Fruit fly (Drosophila melanogaster) whole organism, adult: ENCODE measurements around the gene sisA.

Experiments used
- CG11617 ChIP-seq: fragments of 200-800 bp; sonication (Bioruptor generic); optimal IDR thresholded peaks from 2 replicates; lab custom pipeline; 2017; ENCODE audit warnings: mild to moderate bottlenecking, missing biosample characterization, missing genetic modification reagents, missing genetic modification characterization
- CG1620 ChIP-seq: fragments of 200-800 bp; sonication (Bioruptor generic); optimal IDR thresholded peaks from 2 replicates; lab custom pipeline; 2016; ENCODE audit warnings: missing biosample characterization, missing genetic modification characterization
- CG33017 ChIP-seq: fragments of 200-800 bp; sonication (Bioruptor generic); optimal IDR thresholded peaks from 2 replicates; lab custom pipeline; 2018; ENCODE audit warnings: missing biosample characterization, mild to moderate bottlenecking, missing genetic modification characterization, moderate library complexity
- CG7045 ChIP-seq: fragments of 200-800 bp; sonication (Bioruptor generic); optimal IDR thresholded peaks from 2 replicates; lab custom pipeline; 2017; ENCODE audit warnings: missing biosample characterization, mild to moderate bottlenecking, missing genetic modification characterization
- CG7101 ChIP-seq: fragments of 200-800 bp; sonication (Bioruptor generic); optimal IDR thresholded peaks from 2 replicates; lab custom pipeline; 2018; ENCODE audit warnings: missing biosample characterization, mild to moderate bottlenecking, missing genetic modification characterization, moderate library complexity
- Crg-1 ChIP-seq: fragments of 200-800 bp; sonication (Bioruptor generic); optimal IDR thresholded peaks from 2 replicates; lab custom pipeline; 2016; ENCODE audit warnings: missing biosample characterization, missing genetic modification characterization
- Mnt ChIP-seq: fragments of 200-800 bp; sonication (Bioruptor generic); optimal IDR thresholded peaks from 2 replicates; lab custom pipeline; 2016; ENCODE audit warnings: missing biosample characterization, mild to moderate bottlenecking, missing genetic modification characterization
- cic ChIP-seq: fragments of 200-800 bp; sonication (Bioruptor generic); optimal IDR thresholded peaks from 2 replicates; lab custom pipeline; 2017; ENCODE audit warnings: missing biosample characterization, mild to moderate bottlenecking, missing genetic modification characterization, moderate library complexity
- kay ChIP-seq: fragments of 200-800 bp; sonication (Bioruptor generic); peaks from one replicate; lab custom pipeline; 2016; ENCODE audit warnings: missing biosample characterization, missing genetic modification characterization, borderline replicate concordance
- pad ChIP-seq: fragments of 200-800 bp; sonication (Bioruptor generic); optimal IDR thresholded peaks from 3 replicates; lab custom pipeline; 2017; ENCODE audit warnings: missing biosample characterization, missing genetic modification characterization, mild to moderate bottlenecking, moderate library complexity, missing genetic modification reagents
- toe ChIP-seq: fragments of 200-800 bp; sonication (Bioruptor generic); optimal IDR thresholded peaks from 2 replicates; lab custom pipeline; 2016; ENCODE audit warnings: missing biosample characterization, missing genetic modification characterization

- TF ChIP-seq Crg-1: no peak
- no peak for TF ChIP-seq CG7101 (tag; lab: Kevin White, UChicago)
- TF ChIP-seq Mnt: no peak
- TF ChIP-seq pad (GFP tag; lab: Kevin White, UChicago): no peak
- no peak for TF ChIP-seq CG1620 (GFP tag; lab: Kevin White, UChicago)
- TF ChIP-seq CG11617 (GFP tag; lab: Kevin White, UChicago): no peak
- no peak for TF ChIP-seq CG7045 (GFP tag; lab: Kevin White, UChicago)
- no peak for TF ChIP-seq kay (GFP tag; lab: Kevin White, UChicago)
- no peak for TF ChIP-seq toe (GFP tag; lab: Kevin White, UChicago)
- TF ChIP-seq CG33017: no peak
- TF ChIP-seq cic (GFP tag; lab: Kevin White, UChicago): no peak
Measured at dm6 chrX:11371613-11372012, 49.5 kb upstream of the sisA start.
